Worm (Caenorhabditis elegans) whole organism, mixed stage, embryonic: ENCODE measurements around the gene decr-1.3.

Source experiments
- ceh-43 ChIP-seq: fragments of 200-800 bp; sonication (Bioruptor generic); optimal IDR thresholded peaks from 2 replicates; lab custom pipeline; 2018; ENCODE audit warnings: mild to moderate bottlenecking, missing genetic modification characterization, moderate library complexity, missing compliant biosample characterization
- ces-1 ChIP-seq: fragments of 150-350 bp; optimal IDR thresholded peaks from 2 replicates; lab custom pipeline; 2014; ENCODE audit warnings: missing biosample characterization, missing genetic modification reagents, missing genetic modification characterization
- elt-1 ChIP-seq: sonication (generic microtip); optimal IDR thresholded peaks from 2 replicates; lab custom pipeline; 2017; ENCODE audit warnings: missing genetic modification characterization, mild to moderate bottlenecking, missing compliant biosample characterization, antibody characterized with exemption, moderate library complexity, borderline replicate concordance; ENCODE audit not compliant: insufficient read depth
- ham-2 ChIP-seq: fragments of 200-800 bp; sonication (Bioruptor generic); optimal IDR thresholded peaks from 2 replicates; lab custom pipeline; 2018; ENCODE audit warnings: mild to moderate bottlenecking, missing genetic modification characterization, missing compliant biosample characterization
- lin-13 ChIP-seq: fragments of 150-350 bp; optimal IDR thresholded peaks from 2 replicates; lab custom pipeline; 2014; ENCODE audit warnings: missing biosample characterization, missing genetic modification characterization
- mep-1 ChIP-seq: fragments of 150-350 bp; optimal IDR thresholded peaks from 2 replicates; lab custom pipeline; 2017; ENCODE audit warnings: missing biosample characterization, missing genetic modification reagents, missing genetic modification characterization, inconsistent platforms
- nhr-237 ChIP-seq: fragments of 150-350 bp; optimal IDR thresholded peaks from 2 replicates; lab custom pipeline; 2014; ENCODE audit warnings: missing biosample characterization, missing genetic modification characterization
- nhr-28 ChIP-seq: fragments of 150-350 bp; optimal IDR thresholded peaks from 2 replicates; lab custom pipeline; 2014; ENCODE audit warnings: missing biosample characterization, missing genetic modification characterization
- pha-4 ChIP-seq: fragments of 150-350 bp; optimal IDR thresholded peaks from 2 replicates; lab custom pipeline; 2018; ENCODE audit warnings: missing biosample characterization, missing genetic modification reagents, missing genetic modification characterization
- snpc-4 ChIP-seq: fragments of 150-350 bp; optimal IDR thresholded peaks from 2 replicates; lab custom pipeline; 2014; ENCODE audit warnings: missing biosample characterization, missing genetic modification characterization
- sptf-1 ChIP-seq: sonication (generic microtip); optimal IDR thresholded peaks from 2 replicates; lab custom pipeline; 2017; ENCODE audit warnings: mild to moderate bottlenecking, missing genetic modification characterization, moderate library complexity, missing compliant biosample characterization
- unc-62 ChIP-seq: fragments of 150-350 bp; optimal IDR thresholded peaks from 2 replicates; lab custom pipeline; 2014; ENCODE audit warnings: missing biosample characterization, missing genetic modification reagents, missing genetic modification characterization
- ztf-11 ChIP-seq: fragments of 150-350 bp; optimal IDR thresholded peaks from 2 replicates; lab custom pipeline; 2014; ENCODE audit warnings: missing biosample characterization, missing genetic modification characterization

ce11 chrII:8218266-8218665 is 44.9 kb upstream of the decr-1.3 start:
- TF ChIP-seq nhr-28, result no peak
- no peak for TF ChIP-seq unc-62 (GFP tag; lab: Kevin White, UChicago)
- no peak for TF ChIP-seq mep-1 (tag; lab: Kevin White, UChicago)
- TF ChIP-seq pha-4 (tag; lab: Kevin White, UChicago), result no peak
- TF ChIP-seq snpc-4, result no peak
- no peak for TF ChIP-seq ceh-43 (GFP tag; lab: Kevin White, UChicago)
- no peak for TF ChIP-seq ces-1
- no peak for TF ChIP-seq nhr-237 (tag; lab: Kevin White, UChicago)
- TF ChIP-seq elt-1 (tag; lab: Kevin White, UChicago), result no peak
- TF ChIP-seq lin-13 (tag; lab: Kevin White, UChicago), result no peak
- TF ChIP-seq ham-2 (GFP tag; lab: Kevin White, UChicago), result no peak
- no peak for TF ChIP-seq sptf-1
- no peak for TF ChIP-seq ztf-11 (tag; lab: Kevin White, UChicago)
